Worm (Caenorhabditis elegans): ENCODE results near the gene F09C8.1.
"Not testable (repeated sequence)": the region's sequence is repeated elsewhere in the genome, so short reads cannot be mapped to it uniquely, and the experiment has no call there.

F09C8.1 gene

DNA sequence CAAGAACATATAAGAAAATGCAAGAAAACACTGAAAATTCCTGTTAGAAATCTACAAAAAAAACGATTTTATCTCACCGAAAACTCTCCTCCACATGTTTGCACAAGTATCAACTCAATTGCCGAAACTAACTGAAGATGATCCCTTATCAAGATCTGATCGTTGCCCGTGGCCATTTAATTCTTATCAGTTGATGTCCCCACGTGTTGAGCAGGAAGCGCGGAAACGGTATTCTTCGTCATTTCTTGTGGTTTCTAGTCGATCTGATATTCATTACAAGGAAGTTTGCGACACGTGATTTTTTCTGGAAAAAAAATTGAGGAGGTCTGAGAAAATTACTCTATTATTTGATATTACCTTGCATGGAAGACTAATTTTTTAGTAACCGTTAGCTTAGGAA, at the start of gene F09C8.1:
F09C8.1 (minus strand) TSS at position 123 of the 400 bp plus-strand sequence.
- peak; percentile 64 for TF ChIP-seq pqm-1 (tag; optimal IDR thresholded peaks at IDR 0.05)
- TF ChIP-seq nhr-12 (tag; optimal IDR thresholded peaks at IDR 0.05): no peak
- TF ChIP-seq sea-2 (GFP tag; optimal IDR thresholded peaks at IDR 0.05): no peak
- peak; percentile 84 for TF ChIP-seq elt-2 (tag; optimal IDR thresholded peaks at IDR 0.05)
- peak; percentile 64 for TF ChIP-seq jun-1 (tag; optimal IDR thresholded peaks at IDR 0.05)
- TF ChIP-seq lsy-12 (tag; optimal IDR thresholded peaks at IDR 0.05): no peak
- no peak for TF ChIP-seq mdl-1 (tag; optimal IDR thresholded peaks at IDR 0.05)
- TF ChIP-seq nhr-237 (tag; optimal IDR thresholded peaks at IDR 0.05): no peak
- peak; percentile 16 for TF ChIP-seq pha-4 (tag; optimal IDR thresholded peaks at IDR 0.05)

DNA sequence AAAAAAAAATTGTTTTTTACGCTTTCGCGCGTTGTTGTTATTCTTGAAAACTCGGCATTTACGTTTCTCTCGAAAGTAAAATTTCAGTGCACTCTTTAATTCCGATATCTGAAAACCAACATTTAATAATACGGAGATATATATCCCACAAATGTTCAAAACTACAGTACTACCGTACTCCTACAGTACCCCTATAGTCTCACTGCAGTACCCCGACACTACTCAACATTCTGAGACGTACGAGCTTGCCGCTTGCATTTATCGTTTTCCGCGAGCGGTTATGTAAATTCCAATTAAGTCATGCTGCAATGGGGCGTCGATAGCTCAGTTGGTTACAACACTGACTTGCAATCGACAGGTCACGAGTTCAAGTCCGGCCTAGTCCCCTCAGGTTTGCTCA, 49.7 kb upstream of the F09C8.1 start, which contains the start of gene F23A7.8:
F23A7.8 (plus strand) TSS at position 301 of the 400 bp plus-strand sequence.
- TF ChIP-seq ceh-16, nhr-23, ztf-4 (tag; optimal IDR thresholded peaks at IDR 0.05): not testable (repeated sequence)

ce11 chrX:16212306-16212705, 49.0 kb upstream of the F09C8.1 start, which contains the start of gene F23A7.4:
TSS of gene F23A7.4 (plus strand) at chrX:16212606.
- TF ChIP-seq daf-12 (tag; optimal IDR thresholded peaks at IDR 0.05); unc-39 (tag; optimal IDR thresholded peaks at IDR 0.05); nhr-43 (tag; optimal IDR thresholded peaks at IDR 0.05; ENCODE audit: poor library complexity, severe bottlenecking): not testable (repeated sequence)

DNA sequence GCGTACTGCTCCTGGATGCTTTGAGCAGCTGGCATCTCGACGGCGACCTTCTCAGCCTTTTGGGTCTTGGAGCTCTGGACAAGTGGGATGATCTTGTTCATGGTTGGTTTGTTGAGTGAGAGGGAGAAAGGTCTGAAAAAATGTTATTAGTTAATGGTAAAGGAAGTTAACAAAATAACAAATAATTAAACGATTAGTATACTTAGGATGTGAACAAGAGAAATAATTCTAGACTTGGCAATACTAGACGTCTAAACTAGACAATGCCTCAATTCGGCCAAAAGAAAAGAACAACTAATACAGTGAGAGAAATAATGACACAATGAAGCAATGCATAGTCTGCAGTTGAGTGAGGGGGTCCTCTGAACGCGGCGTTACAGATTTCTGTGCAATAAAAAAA, 47.2 kb upstream of the F09C8.1 start, which contains the start of gene R11.4:
R11.4 (minus strand) TSS at position 101 of the 400 bp plus-strand sequence.
- no peak for TF ChIP-seq snpc-4 (tag; optimal IDR thresholded peaks at IDR 0.05)
- no peak for TF ChIP-seq mdl-1 (tag; optimal IDR thresholded peaks at IDR 0.05)
- TF ChIP-seq ceh-28 (tag; optimal IDR thresholded peaks at IDR 0.05): no peak

- TF ChIP-seq elt-1 (tag; optimal IDR thresholded peaks at IDR 0.05) (peak; percentile 34), pha-4 (tag; optimal IDR thresholded peaks at IDR 0.05) (peak; percentile 67), elt-3 (tag; optimal IDR thresholded peaks at IDR 0.05) (peak in 1 of 3 experiments; percentile 86), fos-1 (tag; optimal IDR thresholded peaks at IDR 0.05) (peak; percentile 52), ceh-82 (tag; optimal IDR thresholded peaks at IDR 0.05) (peak; percentile 89), sea-2 (GFP tag; optimal IDR thresholded peaks at IDR 0.05) (peak; percentile 19), hmg-11 (tag; optimal IDR thresholded peaks at IDR 0.05) (peak; percentile 93), nhr-67 (tag; optimal IDR thresholded peaks at IDR 0.05) (peak; percentile 56), eor-1 (tag; optimal IDR thresholded peaks at IDR 0.05) (peak in 1 of 2 experiments; percentile 49), ceh-9 (tag; optimal IDR thresholded peaks at IDR 0.05) (no peak), nhr-25 (tag; optimal IDR thresholded peaks at IDR 0.05) (peak; percentile 66), egl-27 (tag; optimal IDR thresholded peaks at IDR 0.05) (no peak), skn-1 (tag; optimal IDR thresholded peaks at IDR 0.05) (peak; percentile 68), zag-1 (tag; optimal IDR thresholded peaks at IDR 0.05) (peak; percentile 12), snpc-4 (tag; optimal IDR thresholded peaks at IDR 0.05) (peak; percentile 87), nhr-77 (tag; optimal IDR thresholded peaks at IDR 0.05) (peak; percentile 90), aly-2 (tag; optimal IDR thresholded peaks at IDR 0.05) (no peak), lsy-12 (tag; optimal IDR thresholded peaks at IDR 0.05) (peak; percentile 56), nhr-28 (tag; optimal IDR thresholded peaks at IDR 0.05) (peak; percentile 24), lin-39 (tag; optimal IDR thresholded peaks at IDR 0.05) (peak; percentile 65), nfya-1 (tag; optimal IDR thresholded peaks at IDR 0.05; ENCODE audit: insufficient read depth) (peak; percentile 73), pqm-1 (tag; optimal IDR thresholded peaks at IDR 0.05) (no peak), R02D3.7 (tag; optimal IDR thresholded peaks at IDR 0.05) (peak; percentile 54), ZK546.5 (tag; optimal IDR thresholded peaks at IDR 0.05) (no peak), nhr-43 (tag; optimal IDR thresholded peaks at IDR 0.05; ENCODE audit: poor library complexity, severe bottlenecking) (peak; percentile 89), nhr-11 (tag; optimal IDR thresholded peaks at IDR 0.05) (peak; percentile 13), unc-39 (tag; optimal IDR thresholded peaks at IDR 0.05) (no peak), ztf-11 (tag; optimal IDR thresholded peaks at IDR 0.05) (peak; percentile 17), ceh-28 (tag; optimal IDR thresholded peaks at IDR 0.05) (peak; percentile 75), ceh-16 (tag; optimal IDR thresholded peaks at IDR 0.05) (peak; percentile 54), egl-5 (tag; optimal IDR thresholded peaks at IDR 0.05) (peak; percentile 58), ztf-4 (tag; optimal IDR thresholded peaks at IDR 0.05) (peak; percentile 20), ama-1 (optimal IDR thresholded peaks at IDR 0.05) (no peak), daf-12 (tag; optimal IDR thresholded peaks at IDR 0.05) (no peak), jun-1 (tag; optimal IDR thresholded peaks at IDR 0.05) (peak; percentile 87), nhr-237 (tag; optimal IDR thresholded peaks at IDR 0.05) (no peak), nhr-76 (tag; optimal IDR thresholded peaks at IDR 0.05) (peak; percentile 4), tbx-2 (tag; optimal IDR thresholded peaks at IDR 0.05) (peak; percentile 93), mml-1 (tag; optimal IDR thresholded peaks at IDR 0.05) (peak; percentile 41), lin-15B (tag; optimal IDR thresholded peaks at IDR 0.05) (peak; percentile 3)
These were observed 46.3 kb upstream of the F09C8.1 start for ce11 chrX:16209660-16210059.
